Worm (Caenorhabditis elegans) whole organism, L3 larva: ENCODE results near the gene puf-11.

ENCODE experiments used
- elt-2 ChIP-seq: sonication (generic microtip); optimal IDR thresholded peaks from 2 replicates; lab custom pipeline; 2016; ENCODE audit warnings: missing genetic modification reagents, mild to moderate bottlenecking, missing genetic modification characterization, missing compliant biosample characterization
- sea-2 ChIP-seq: fragments of 150-350 bp; sonication (generic microtip); optimal IDR thresholded peaks from 4 replicates; lab custom pipeline; 2014; ENCODE audit warnings: missing biosample characterization, missing genetic modification reagents, missing genetic modification characterization
- zag-1 ChIP-seq: fragments of 150-350 bp; optimal IDR thresholded peaks from 2 replicates; lab custom pipeline; 2014; ENCODE audit warnings: missing biosample characterization, missing genetic modification characterization

- no peak for TF ChIP-seq sea-2 (GFP tag; lab: Kevin White, UChicago)
- TF ChIP-seq elt-2 (tag; lab: Kevin White, UChicago): no peak
- no peak for TF ChIP-seq zag-1 (tag; lab: Kevin White, UChicago)
Observed at ce11 chrIV:6426089-6426715, 4.8 kb downstream of the puf-11 start, which contains the start of gene acp-6.
